Worm (Caenorhabditis elegans): ENCODE measurements around the gene T13C2.7.

T13C2.7 gene

ce11 chrII:6745783-6746182, 33.4 kb upstream of the T13C2.7 start, which contains the start of gene ins-14:
TSS of gene ins-14 (minus strand) at chrII:6745814.
- TF ChIP-seq F13C5.2 (tag; optimal IDR thresholded peaks at IDR 0.05) (no peak), ama-1 (optimal IDR thresholded peaks at IDR 0.05) (no peak), pes-1 (GFP tag; IDR thresholded peaks at IDR 0.05) (no peak), ets-7 (tag; optimal IDR thresholded peaks at IDR 0.05) (no peak), ceh-36 (tag; optimal IDR thresholded peaks at IDR 0.05) (no peak)

- TF ChIP-seq hnd-1 (tag; optimal IDR thresholded peaks at IDR 0.05): no peak
- no peak for TF ChIP-seq ets-7 (tag; optimal IDR thresholded peaks at IDR 0.05)
- TF ChIP-seq hmbx-1 (tag; optimal IDR thresholded peaks at IDR 0.05): no peak
- no peak for TF ChIP-seq pes-1 (GFP tag; IDR thresholded peaks at IDR 0.05)
- no peak for TF ChIP-seq ceh-36 (tag; optimal IDR thresholded peaks at IDR 0.05)
- no peak for TF ChIP-seq aly-1 (tag; optimal IDR thresholded peaks at IDR 0.05)
Observed at ce11 chrII:6746404-6746803, 32.8 kb upstream of the T13C2.7 start, which contains the start of gene F41G3.5. TSS of gene F41G3.5 (plus strand) at chrII:6746704.

ce11 chrII:6749422-6749821, 29.8 kb upstream of the T13C2.7 start, which contains the start of gene F41G3.10:
TSS of gene F41G3.10 (minus strand) at chrII:6749522.
- TF ChIP-seq hmg-4 (GFP tag; optimal IDR thresholded peaks at IDR 0.05): no peak

ce11 chrII:6750929-6751328, 28.3 kb upstream of the T13C2.7 start, which contains the start of gene F41G3.20:
TSS of gene F41G3.20 (minus strand) at chrII:6751029.
- no peak for TF ChIP-seq tra-4 (tag; optimal IDR thresholded peaks at IDR 0.05)
- no peak for TF ChIP-seq ets-7 (tag; optimal IDR thresholded peaks at IDR 0.05)
- TF ChIP-seq pes-1 (GFP tag; IDR thresholded peaks at IDR 0.05): no peak
- no peak for TF ChIP-seq ceh-13 (GFP tag; optimal IDR thresholded peaks at IDR 0.05)
- no peak for TF ChIP-seq B0310.2 (tag; optimal IDR thresholded peaks at IDR 0.05)
- no peak for TF ChIP-seq hnd-1 (tag; optimal IDR thresholded peaks at IDR 0.05)
- TF ChIP-seq ceh-36 (tag; optimal IDR thresholded peaks at IDR 0.05): no peak
- TF ChIP-seq ama-1 (optimal IDR thresholded peaks at IDR 0.05): no peak
- TF ChIP-seq hmg-4 (GFP tag; optimal IDR thresholded peaks at IDR 0.05): no peak
- no peak for TF ChIP-seq flt-1 (GFP tag; IDR thresholded peaks at IDR 0.05)
- no peak for TF ChIP-seq F13C5.2 (tag; optimal IDR thresholded peaks at IDR 0.05)
- no peak for TF ChIP-seq aly-1 (tag; optimal IDR thresholded peaks at IDR 0.05)
- TF ChIP-seq hmbx-1 (tag; optimal IDR thresholded peaks at IDR 0.05): no peak
- no peak for TF ChIP-seq sea-1 (GFP tag; conservative IDR thresholded peaks at IDR 0.05)
- TF ChIP-seq tbx-11 (GFP tag; IDR thresholded peaks at IDR 0.05): no peak
- TF ChIP-seq scrt-1 (GFP tag; IDR thresholded peaks at IDR 0.05): no peak
- TF ChIP-seq tbx-37 (GFP tag; conservative IDR thresholded peaks at IDR 0.05): no peak

ce11 chrII:6752027-6752426, 27.2 kb upstream of the T13C2.7 start, which contains the start of gene F41G3.19:
TSS of gene F41G3.19 (minus strand) at chrII:6752127.
- TF ChIP-seq tbx-11 (GFP tag; IDR thresholded peaks at IDR 0.05) (no peak), ceh-36 (tag; optimal IDR thresholded peaks at IDR 0.05) (no peak), B0310.2 (tag; optimal IDR thresholded peaks at IDR 0.05) (no peak), scrt-1 (GFP tag; IDR thresholded peaks at IDR 0.05) (no peak), tbx-37 (GFP tag; conservative IDR thresholded peaks at IDR 0.05) (no peak), ets-7 (tag; optimal IDR thresholded peaks at IDR 0.05) (no peak), ama-1 (optimal IDR thresholded peaks at IDR 0.05) (no peak), pes-1 (GFP tag; IDR thresholded peaks at IDR 0.05) (no peak), tra-4 (tag; optimal IDR thresholded peaks at IDR 0.05) (no peak), sea-1 (GFP tag; conservative IDR thresholded peaks at IDR 0.05) (no peak), ceh-13 (GFP tag; optimal IDR thresholded peaks at IDR 0.05) (no peak), hmg-4 (GFP tag; optimal IDR thresholded peaks at IDR 0.05) (no peak), hnd-1 (tag; optimal IDR thresholded peaks at IDR 0.05) (no peak)

- TF ChIP-seq flt-1 (GFP tag; IDR thresholded peaks at IDR 0.05) (no peak), hmbx-1 (tag; optimal IDR thresholded peaks at IDR 0.05) (no peak), F13C5.2 (tag; optimal IDR thresholded peaks at IDR 0.05) (no peak), ets-7 (tag; optimal IDR thresholded peaks at IDR 0.05) (no peak), B0310.2 (tag; optimal IDR thresholded peaks at IDR 0.05) (no peak)
Observed at ce11 chrII:6752850-6753249, 26.4 kb upstream of the T13C2.7 start, which contains the start of gene F41G3.21. TSS of gene F41G3.21 (minus strand) at chrII:6752950.

ce11 chrII:6754671-6755224, 24.5 kb upstream of the T13C2.7 start, which contains the start of the genes srx-95 and fis-1:
TSS of gene srx-95 (minus strand) at chrII:6754771.
TSS of gene fis-1 (plus strand) at chrII:6755174.
- TF ChIP-seq pes-1 (GFP tag; IDR thresholded peaks at IDR 0.05) (no peak), ceh-36 (tag; optimal IDR thresholded peaks at IDR 0.05) (no peak), scrt-1 (GFP tag; IDR thresholded peaks at IDR 0.05) (no peak), sea-1 (GFP tag; conservative IDR thresholded peaks at IDR 0.05) (no peak)

ce11 chrII:6756232-6756631, 23.0 kb upstream of the T13C2.7 start, which contains the start of gene F41G3.3:
TSS of gene F41G3.3 (plus strand) at chrII:6756532.
- no peak for TF ChIP-seq aly-1 (tag; optimal IDR thresholded peaks at IDR 0.05)
- no peak for TF ChIP-seq tbx-11 (GFP tag; IDR thresholded peaks at IDR 0.05)
- TF ChIP-seq B0310.2 (tag; optimal IDR thresholded peaks at IDR 0.05): no peak
- no peak for TF ChIP-seq pes-1 (GFP tag; IDR thresholded peaks at IDR 0.05)
- no peak for TF ChIP-seq F13C5.2 (tag; optimal IDR thresholded peaks at IDR 0.05)
- no peak for TF ChIP-seq tbx-37 (GFP tag; conservative IDR thresholded peaks at IDR 0.05)
- TF ChIP-seq sea-1 (GFP tag; conservative IDR thresholded peaks at IDR 0.05): no peak
- TF ChIP-seq hmg-4 (GFP tag; optimal IDR thresholded peaks at IDR 0.05): no peak
- TF ChIP-seq hnd-1 (tag; optimal IDR thresholded peaks at IDR 0.05): no peak

ce11 chrII:6764734-6765133, 14.5 kb upstream of the T13C2.7 start, which contains the start of gene nlp-50:
TSS of gene nlp-50 (plus strand) at chrII:6765034.
- TF ChIP-seq aly-1 (tag; optimal IDR thresholded peaks at IDR 0.05) (no peak), ets-7 (tag; optimal IDR thresholded peaks at IDR 0.05) (no peak), hmbx-1 (tag; optimal IDR thresholded peaks at IDR 0.05) (no peak), tra-4 (tag; optimal IDR thresholded peaks at IDR 0.05) (no peak), F13C5.2 (tag; optimal IDR thresholded peaks at IDR 0.05) (no peak), hnd-1 (tag; optimal IDR thresholded peaks at IDR 0.05) (no peak), ama-1 (optimal IDR thresholded peaks at IDR 0.05) (no peak), tbx-37 (GFP tag; conservative IDR thresholded peaks at IDR 0.05) (no peak), tbx-11 (GFP tag; IDR thresholded peaks at IDR 0.05) (no peak), hmg-4 (GFP tag; optimal IDR thresholded peaks at IDR 0.05) (no peak), ceh-36 (tag; optimal IDR thresholded peaks at IDR 0.05) (no peak), scrt-1 (GFP tag; IDR thresholded peaks at IDR 0.05) (no peak), sea-1 (GFP tag; conservative IDR thresholded peaks at IDR 0.05) (no peak), ceh-13 (GFP tag; optimal IDR thresholded peaks at IDR 0.05) (no peak), pes-1 (GFP tag; IDR thresholded peaks at IDR 0.05) (no peak), flt-1 (GFP tag; IDR thresholded peaks at IDR 0.05) (no peak), B0310.2 (tag; optimal IDR thresholded peaks at IDR 0.05) (no peak)
